Worm (Caenorhabditis elegans) whole organism, early embryonic: ENCODE data around the gene F49F1.2.

Source experiments
- flt-1 ChIP-seq: fragments of 200-800 bp; sonication (Bioruptor generic); IDR thresholded peaks from 2 replicates; pipeline ENCODE4 v1.3.6; 2022; ENCODE audit warnings: missing genetic modification characterization, missing compliant biosample characterization
- pes-1 ChIP-seq: fragments of 200-800 bp; sonication (Bioruptor generic); IDR thresholded peaks from 2 replicates; pipeline ENCODE4 v1.3.6; 2022; ENCODE audit warnings: missing genetic modification reagents, missing genetic modification characterization, missing compliant biosample characterization

ce11 chrIV:4117432-4117831 lies 1.7 kb downstream of the F49F1.2 start, which contains the start of gene drd-50:
- TF ChIP-seq flt-1 (no peak), pes-1 (GFP tag; lab: Robert Waterston, UW) (no peak)
